Worm (Caenorhabditis elegans) whole organism, L2 larva: ENCODE measurements around the gene pigq-1.

ENCODE experiments used
- ama-1 ChIP-seq: fragments of 150-350 bp; optimal IDR thresholded peaks from 2 replicates; lab custom pipeline; 2018; ENCODE audit warnings: inconsistent platforms
- lsy-2 ChIP-seq, 2 experiments: fragments of 150-350 bp in 1 of 2; sonication (generic microtip) in 1 of 2; optimal IDR thresholded peaks; 2 replicates each; lab custom pipeline; 2014 to 2017; ENCODE audit warnings: missing biosample characterization in 2 of 2, missing genetic modification characterization in 2 of 2
- nhr-12 ChIP-seq: fragments of 150-350 bp; optimal IDR thresholded peaks from 2 replicates; lab custom pipeline; 2014; ENCODE audit warnings: missing biosample characterization, missing genetic modification characterization
- skn-1 ChIP-seq: sonication (generic microtip); optimal IDR thresholded peaks from 2 replicates; lab custom pipeline; 2017; ENCODE audit warnings: missing biosample characterization, missing genetic modification characterization
- snpc-4 ChIP-seq: fragments of 150-350 bp; optimal IDR thresholded peaks from 2 replicates; lab custom pipeline; 2014; ENCODE audit warnings: missing biosample characterization, missing genetic modification characterization

DNA sequence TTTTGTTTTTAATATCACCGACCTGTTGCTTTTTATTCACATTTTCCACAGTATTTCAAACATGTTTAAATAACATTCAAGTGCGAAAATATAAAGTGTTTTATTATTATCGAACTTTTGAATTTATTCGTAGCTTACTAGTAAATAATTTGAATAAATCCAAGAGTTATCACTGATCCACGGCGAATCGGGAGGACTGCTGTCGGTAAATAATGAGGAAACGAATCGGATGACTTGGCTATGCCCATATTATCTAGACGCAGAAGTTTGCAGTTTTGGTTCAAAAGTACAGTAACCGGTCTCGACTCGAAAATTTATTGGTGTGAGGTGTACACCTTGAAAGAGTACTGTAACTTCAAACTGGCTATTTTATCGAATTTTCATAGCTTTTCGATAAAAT lies 9.5 kb upstream of the pigq-1 start:
- no peak for TF ChIP-seq ama-1 (lab: Kevin White, UChicago)
- TF ChIP-seq snpc-4: no peak
- TF ChIP-seq skn-1 (tag; lab: Kevin White, UChicago): no peak
- TF ChIP-seq lsy-2 (tag; optimal IDR thresholded peaks at IDR 0.05; lab: Kevin White, UChicago): no peak
- no peak for TF ChIP-seq nhr-12
